Worm (Caenorhabditis elegans) whole organism, L1 larva: ENCODE measurements around the gene B0432.10.

Source experiments
- C04F5.9 ChIP-seq: sonication (generic microtip); optimal IDR thresholded peaks from 2 replicates; lab custom pipeline; 2016; ENCODE audit warnings: missing genetic modification characterization, missing compliant biosample characterization
- C16A3.4 ChIP-seq: fragments of 150-350 bp; optimal IDR thresholded peaks from 2 replicates; lab custom pipeline; 2014; ENCODE audit warnings: missing biosample characterization, missing genetic modification characterization
- C34B4.2 ChIP-seq: sonication (generic microtip); optimal IDR thresholded peaks from 2 replicates; lab custom pipeline; 2017; ENCODE audit warnings: mild to moderate bottlenecking, missing genetic modification characterization, missing compliant biosample characterization
- aha-1 ChIP-seq: fragments of 150-350 bp; optimal IDR thresholded peaks from 2 replicates; lab custom pipeline; 2014; ENCODE audit warnings: missing biosample characterization, missing genetic modification characterization
- aly-2 ChIP-seq: fragments of 150-350 bp; optimal IDR thresholded peaks from 2 replicates; lab custom pipeline; 2014; ENCODE audit warnings: missing biosample characterization, missing genetic modification characterization
- ama-1 ChIP-seq: fragments of 150-350 bp; optimal IDR thresholded peaks from 2 replicates; lab custom pipeline; 2014
- blmp-1 ChIP-seq: fragments of 150-350 bp; optimal IDR thresholded peaks from 2 replicates; lab custom pipeline; 2014; ENCODE audit warnings: missing biosample characterization, missing genetic modification characterization
- ceh-8 ChIP-seq: fragments of 200-800 bp; sonication (Bioruptor generic); optimal IDR thresholded peaks from 2 replicates; lab custom pipeline; 2018; ENCODE audit warnings: mild to moderate bottlenecking, missing genetic modification characterization, moderate library complexity, missing compliant biosample characterization
- ceh-88 ChIP-seq: fragments of 200-800 bp; sonication (Bioruptor generic); IDR thresholded peaks from 2 replicates; pipeline ENCODE4 v1.3.6; 2022; ENCODE audit warnings: missing genetic modification characterization, missing compliant biosample characterization
- ceh-90 ChIP-seq: sonication (generic microtip); optimal IDR thresholded peaks from 2 replicates; lab custom pipeline; 2016; ENCODE audit warnings: missing genetic modification characterization, missing compliant biosample characterization
- dpl-1 ChIP-seq, 3 experiments: fragments of 150-350 bp in 2 of 3; sonication (generic microtip) in 1 of 3; optimal IDR thresholded peaks; 2 replicates each; lab custom pipeline; 2014 to 2017; ENCODE audit warnings: missing biosample characterization in 3 of 3, missing genetic modification characterization in 3 of 3, missing genetic modification reagents in 3 of 3
- dsc-1 ChIP-seq: sonication (generic microtip); optimal IDR thresholded peaks from 2 replicates; lab custom pipeline; 2016; ENCODE audit warnings: mild to moderate bottlenecking, missing genetic modification characterization, missing compliant biosample characterization
- efl-1 ChIP-seq, 4 experiments: fragments of 150-350 bp; optimal IDR thresholded peaks in 3 of 4; peaks in 1 of 4; 1 replicate in 1 of 4; 2 replicates in 3 of 4; lab custom pipeline; 2014; ENCODE audit warnings: missing biosample characterization in 2 of 4, missing genetic modification characterization in 2 of 4, missing genetic modification reagents in 2 of 4
- efl-3 ChIP-seq: fragments of 200-800 bp; sonication (Bioruptor generic); optimal IDR thresholded peaks from 2 replicates; lab custom pipeline; 2018; ENCODE audit warnings: mild to moderate bottlenecking, missing genetic modification characterization, missing compliant biosample characterization
- egl-13 ChIP-seq: sonication (generic microtip); optimal IDR thresholded peaks from 2 replicates; lab custom pipeline; 2016; ENCODE audit warnings: missing genotype, missing genetic modification reagents, missing genetic modification characterization, missing compliant biosample characterization
- egl-27 ChIP-seq, 2 experiments: fragments of 150-350 bp in 1 of 2; sonication (generic microtip); optimal IDR thresholded peaks; 3 replicates each; lab custom pipeline; 2017 to 2018; ENCODE audit warnings: missing biosample characterization in 2 of 2, missing genetic modification characterization in 2 of 2, missing genetic modification reagents in 2 of 2
- fkh-10 ChIP-seq: sonication (generic microtip); optimal IDR thresholded peaks from 2 replicates; lab custom pipeline; 2017; ENCODE audit warnings: missing biosample characterization, missing genetic modification reagents, missing genetic modification characterization
- fkh-4 ChIP-seq: sonication (generic microtip); optimal IDR thresholded peaks from 2 replicates; lab custom pipeline; 2016; ENCODE audit warnings: missing compliant biosample characterization, missing genetic modification characterization, borderline replicate concordance
- jun-1 ChIP-seq: fragments of 150-350 bp; optimal IDR thresholded peaks from 2 replicates; lab custom pipeline; 2014; ENCODE audit warnings: missing biosample characterization, missing genetic modification reagents, missing genetic modification characterization
- lin-13 ChIP-seq: fragments of 150-350 bp; optimal IDR thresholded peaks from 2 replicates; lab custom pipeline; 2014; ENCODE audit warnings: missing biosample characterization, missing genetic modification reagents, missing genetic modification characterization
- lin-35 ChIP-seq, 2 experiments: fragments of 150-350 bp; optimal IDR thresholded peaks; 2 replicates each; lab custom pipeline; 2014; ENCODE audit warnings: missing biosample characterization in 2 of 2, missing genetic modification characterization in 2 of 2, missing genetic modification reagents in 2 of 2
- lin-39 ChIP-seq: fragments of 150-350 bp; optimal IDR thresholded peaks from 2 replicates; lab custom pipeline; 2014; ENCODE audit warnings: missing biosample characterization, missing genetic modification reagents, missing genetic modification characterization
- lir-3 ChIP-seq: sonication (generic microtip); optimal IDR thresholded peaks from 2 replicates; lab custom pipeline; 2016; ENCODE audit warnings: mild to moderate bottlenecking, missing genetic modification characterization, moderate library complexity, missing compliant biosample characterization; ENCODE audit not compliant: poor library complexity
- lsy-2 ChIP-seq, 2 experiments: fragments of 150-350 bp; optimal IDR thresholded peaks; 2 replicates each; lab custom pipeline; 2014; ENCODE audit warnings: missing biosample characterization in 2 of 2, missing genetic modification characterization in 2 of 2
- mab-9 ChIP-seq: fragments of 200-800 bp; sonication (Bioruptor generic); IDR thresholded peaks from 2 replicates; pipeline ENCODE4 v1.3.6; 2022; ENCODE audit warnings: missing genetic modification reagents, missing genetic modification characterization, missing compliant biosample characterization
- mdl-1 ChIP-seq, 2 experiments: fragments of 150-350 bp; optimal IDR thresholded peaks; 2 replicates each; lab custom pipeline; 2014 to 2017; ENCODE audit warnings: missing biosample characterization in 2 of 2, missing genetic modification characterization in 2 of 2, inconsistent platforms in 1 of 2
- mef-2 ChIP-seq: fragments of 150-350 bp; optimal IDR thresholded peaks from 2 replicates; lab custom pipeline; 2014; ENCODE audit warnings: missing biosample characterization, missing genetic modification characterization
- mep-1 ChIP-seq: fragments of 150-350 bp; optimal IDR thresholded peaks from 2 replicates; lab custom pipeline; 2014; ENCODE audit warnings: missing biosample characterization, missing genetic modification characterization
- nhr-12 ChIP-seq: sonication (generic microtip); optimal IDR thresholded peaks from 2 replicates; lab custom pipeline; 2017; ENCODE audit warnings: missing biosample characterization, missing genetic modification characterization
- nhr-19 ChIP-seq: fragments of 200-800 bp; sonication (Bioruptor generic); conservative IDR thresholded peaks from 2 replicates; pipeline ENCODE4 v1.3.6; 2022; ENCODE audit warnings: missing genetic modification characterization, missing compliant biosample characterization
- nhr-20 ChIP-seq: sonication (generic microtip); optimal IDR thresholded peaks from 2 replicates; lab custom pipeline; 2016; ENCODE audit warnings: mild to moderate bottlenecking, missing genetic modification characterization, missing compliant biosample characterization
- nhr-28 ChIP-seq: fragments of 150-350 bp; optimal IDR thresholded peaks from 2 replicates; lab custom pipeline; 2014; ENCODE audit warnings: missing biosample characterization, missing genetic modification characterization
- nhr-47 ChIP-seq: sonication (generic microtip); optimal IDR thresholded peaks from 2 replicates; lab custom pipeline; 2016; ENCODE audit warnings: mild to moderate bottlenecking, missing genetic modification characterization, moderate library complexity, missing compliant biosample characterization
- nhr-71 ChIP-seq: sonication (generic microtip); optimal IDR thresholded peaks from 2 replicates; lab custom pipeline; 2016; ENCODE audit warnings: mild to moderate bottlenecking, missing genetic modification characterization, moderate library complexity, missing compliant biosample characterization
- nhr-84 ChIP-seq: sonication (generic microtip); optimal IDR thresholded peaks from 2 replicates; lab custom pipeline; 2017; ENCODE audit warnings: missing biosample characterization, missing genetic modification characterization
- nhr-85 ChIP-seq: sonication (generic microtip); peaks from one replicate; lab custom pipeline; 2016; ENCODE audit warnings: missing genetic modification characterization, inconsistent platforms, missing compliant biosample characterization
- pag-3 ChIP-seq: sonication (generic microtip); optimal IDR thresholded peaks from 2 replicates; lab custom pipeline; 2017; ENCODE audit warnings: missing genetic modification characterization, mild to moderate bottlenecking, missing compliant biosample characterization, antibody characterized with exemption, borderline replicate concordance; ENCODE audit not compliant: insufficient read depth
- pqm-1 ChIP-seq: sonication (generic microtip); optimal IDR thresholded peaks from 3 replicates; lab custom pipeline; 2017; ENCODE audit warnings: missing biosample characterization, missing genetic modification characterization
- skn-1 ChIP-seq: fragments of 150-350 bp; optimal IDR thresholded peaks from 2 replicates; lab custom pipeline; 2014; ENCODE audit warnings: missing biosample characterization, missing genetic modification characterization
- snu-23 ChIP-seq: sonication (generic microtip); optimal IDR thresholded peaks from 2 replicates; lab custom pipeline; 2016; ENCODE audit warnings: missing genetic modification characterization, missing compliant biosample characterization
- sox-4 ChIP-seq: sonication (generic microtip); optimal IDR thresholded peaks from 2 replicates; lab custom pipeline; 2016; ENCODE audit warnings: missing genetic modification characterization, missing compliant biosample characterization
- sptf-1 ChIP-seq: fragments of 150-350 bp; optimal IDR thresholded peaks from 2 replicates; lab custom pipeline; 2014; ENCODE audit warnings: missing biosample characterization, missing genetic modification characterization
- sup-37 ChIP-seq: fragments of 200-800 bp; sonication (Bioruptor generic); optimal IDR thresholded peaks from 2 replicates; lab custom pipeline; 2018; ENCODE audit warnings: mild to moderate bottlenecking, missing genetic modification characterization, missing compliant biosample characterization
- tbx-2 ChIP-seq: sonication (generic microtip); optimal IDR thresholded peaks from 2 replicates; lab custom pipeline; 2016; ENCODE audit warnings: missing genetic modification characterization, missing compliant biosample characterization
- tlp-1 ChIP-seq: fragments of 150-350 bp; optimal IDR thresholded peaks from 2 replicates; lab custom pipeline; 2014; ENCODE audit warnings: missing biosample characterization, missing genetic modification characterization
- unc-30 ChIP-seq: sonication (generic microtip); optimal IDR thresholded peaks from 2 replicates; lab custom pipeline; 2017; ENCODE audit warnings: missing biosample characterization, missing genetic modification characterization
- unc-86 ChIP-seq: sonication (generic microtip); optimal IDR thresholded peaks from 2 replicates; lab custom pipeline; 2016; ENCODE audit warnings: missing genetic modification characterization, missing compliant biosample characterization
- vab-15 ChIP-seq: sonication (generic microtip); optimal IDR thresholded peaks from 2 replicates; lab custom pipeline; 2017; ENCODE audit warnings: missing genotype, mild to moderate bottlenecking, missing genetic modification characterization, missing compliant biosample characterization
- xbp-1 ChIP-seq: sonication (generic microtip); optimal IDR thresholded peaks from 2 replicates; lab custom pipeline; 2016; ENCODE audit warnings: missing genetic modification characterization, missing compliant biosample characterization
- zip-4 ChIP-seq: fragments of 200-800 bp; sonication (Bioruptor generic); optimal IDR thresholded peaks from 2 replicates; lab custom pipeline; 2018; ENCODE audit warnings: mild to moderate bottlenecking, missing genetic modification characterization, moderate library complexity, missing compliant biosample characterization
- ztf-11 ChIP-seq, 2 experiments: sonication (generic microtip); optimal IDR thresholded peaks; 2 replicates each; lab custom pipeline; 2016 to 2017; ENCODE audit warnings: missing genetic modification characterization in 2 of 2, missing biosample characterization in 1 of 2, missing compliant biosample characterization in 1 of 2
- ztf-4 ChIP-seq: fragments of 150-350 bp; optimal IDR thresholded peaks from 2 replicates; lab custom pipeline; 2014; ENCODE audit warnings: missing biosample characterization, missing genetic modification characterization

Gene B0432.10

DNA sequence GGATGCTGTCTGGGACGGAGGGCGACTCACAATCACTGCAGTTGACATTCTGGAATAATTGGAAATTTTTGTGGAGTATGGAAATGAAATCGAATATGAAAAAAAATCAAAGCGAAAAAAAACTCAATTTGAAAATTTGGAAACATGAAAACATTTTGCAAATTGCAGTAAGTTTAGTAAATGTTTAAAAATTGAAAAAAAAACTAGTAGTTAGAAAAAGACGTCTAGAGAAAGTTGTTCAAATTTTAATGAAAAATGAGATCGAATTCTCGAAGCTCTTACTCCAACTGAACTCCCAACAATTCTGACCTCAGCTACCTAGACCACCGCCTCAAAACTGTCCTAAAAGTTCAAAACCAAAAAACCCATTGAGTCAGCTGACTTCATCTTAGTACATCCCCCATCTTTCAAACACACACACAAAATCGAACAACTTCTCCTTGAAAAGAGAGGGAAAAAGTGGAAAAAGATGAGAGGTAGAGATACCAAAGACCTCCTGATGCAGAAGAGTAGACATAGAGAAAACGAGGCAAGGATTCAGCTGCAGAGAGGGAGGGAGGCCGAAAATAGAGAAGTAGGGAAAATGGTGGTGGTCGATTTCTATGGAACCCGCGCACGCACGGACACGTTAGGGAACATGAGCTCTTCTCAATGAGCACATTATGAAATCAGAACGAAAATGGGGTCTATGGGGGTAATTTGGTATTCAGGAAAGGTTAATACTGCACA is 37.1 kb upstream of the B0432.10 start, which contains the start of gene K01A2.10:
TSS of gene K01A2.10 (minus strand) at position 51 of the 729 bp plus-strand sequence.
- TF ChIP-seq ztf-11 (tag; optimal IDR thresholded peaks at IDR 0.05; lab: Kevin White, UChicago) (no peak), unc-30 (no peak), aha-1 (tag; lab: Kevin White, UChicago) (no peak), aly-2 (tag; lab: Kevin White, UChicago) (no peak), jun-1 (no peak), mep-1 (tag; lab: Kevin White, UChicago) (peak; percentile 80), nhr-20 (tag; lab: Kevin White, UChicago) (peak; percentile 63), pqm-1 (tag; lab: Kevin White, UChicago) (no peak), C34B4.2 (tag; lab: Kevin White, UChicago) (no peak), vab-15 (tag; lab: Kevin White, UChicago) (no peak), nhr-84 (tag; lab: Kevin White, UChicago) (no peak), sup-37 (GFP tag; lab: Kevin White, UChicago) (no peak), C16A3.4 (tag; lab: Kevin White, UChicago) (peak; percentile 24), nhr-71 (tag; lab: Kevin White, UChicago) (peak; percentile 69), tbx-2 (tag; lab: Kevin White, UChicago) (no peak), nhr-28 (tag; lab: Kevin White, UChicago) (no peak), blmp-1 (tag; lab: Kevin White, UChicago) (peak; percentile 94), egl-13 (no peak), lsy-2 (tag; optimal IDR thresholded peaks at IDR 0.05; lab: Kevin White, UChicago) (peak; percentile 5 to 72), ztf-4 (tag; lab: Kevin White, UChicago) (no peak), nhr-19 (GFP tag; lab: Robert Waterston, UW) (no peak), pag-3 (tag; lab: Kevin White, UChicago) (no peak), ceh-8 (GFP tag; lab: Kevin White, UChicago) (no peak), nhr-85 (peak; percentile 37), lin-13 (peak; percentile 17), C04F5.9 (no peak), fkh-10 (GFP tag; lab: Kevin White, UChicago) (no peak), mef-2 (tag; lab: Kevin White, UChicago) (no peak), dsc-1 (tag; lab: Kevin White, UChicago) (no peak), nhr-12 (no peak), lin-35 (GFP tag; optimal IDR thresholded peaks at IDR 0.05; lab: Kevin White, UChicago) (peak; percentile 39 to 56), snu-23 (GFP tag; lab: Kevin White, UChicago) (peak; percentile 70), fkh-4 (tag; lab: Kevin White, UChicago) (no peak), sox-4 (no peak), tlp-1 (tag; lab: Kevin White, UChicago) (no peak), sptf-1 (no peak), mab-9 (GFP tag; lab: Robert Waterston, UW) (no peak), dpl-1 (GFP tag; optimal IDR thresholded peaks at IDR 0.05; lab: Kevin White, UChicago) (peak; percentile 5 to 60 (median 55)), lir-3 (tag; lab: Kevin White, UChicago) (no peak), ceh-90 (tag; lab: Kevin White, UChicago) (no peak), efl-3 (GFP tag; lab: Kevin White, UChicago) (no peak), xbp-1 (peak; percentile 18), mdl-1 (tag; optimal IDR thresholded peaks at IDR 0.05; lab: Kevin White, UChicago) (peak in 1 of 2 experiments; percentile 51), ceh-88 (no peak), efl-1 (optimal IDR thresholded peaks at IDR 0.05; lab: Kevin White, UChicago) (peak; percentile 37 to 49), efl-1 (GFP tag; optimal IDR thresholded peaks at IDR 0.05 in 1 of 2; lab: Kevin White, UChicago) (peak; percentile 38 to 93), skn-1 (tag; lab: Kevin White, UChicago) (peak; percentile 56), lin-39 (tag; lab: Kevin White, UChicago) (no peak), egl-27 (tag; optimal IDR thresholded peaks at IDR 0.05; lab: Kevin White, UChicago) (no peak), nhr-47 (tag; lab: Kevin White, UChicago) (peak; percentile 19), unc-86 (tag; lab: Kevin White, UChicago) (no peak), ama-1 (lab: Kevin White, UChicago) (peak; percentile 13), zip-4 (GFP tag; lab: Kevin White, UChicago) (no peak)
